Worm (Caenorhabditis elegans) whole organism, L4 larva: ENCODE data around the gene C39D10.8.

ENCODE experiments used
- nhr-10 ChIP-seq: fragments of 150-350 bp; optimal IDR thresholded peaks from 2 replicates; lab custom pipeline; 2014; ENCODE audit warnings: missing biosample characterization, missing genetic modification characterization
- nhr-11 ChIP-seq: fragments of 150-350 bp; optimal IDR thresholded peaks from 2 replicates; lab custom pipeline; 2014; ENCODE audit warnings: missing biosample characterization, missing genetic modification characterization
- tra-1 ChIP-seq: fragments of 200-800 bp; sonication (Bioruptor generic); IDR thresholded peaks from 2 replicates; pipeline ENCODE4 v1.3.6; 2022; ENCODE audit warnings: missing genetic modification reagents, missing genetic modification characterization, missing compliant biosample characterization
- ztf-11 ChIP-seq: fragments of 150-350 bp; optimal IDR thresholded peaks from 2 replicates; lab custom pipeline; 2014; ENCODE audit warnings: missing biosample characterization, missing genetic modification characterization

DNA sequence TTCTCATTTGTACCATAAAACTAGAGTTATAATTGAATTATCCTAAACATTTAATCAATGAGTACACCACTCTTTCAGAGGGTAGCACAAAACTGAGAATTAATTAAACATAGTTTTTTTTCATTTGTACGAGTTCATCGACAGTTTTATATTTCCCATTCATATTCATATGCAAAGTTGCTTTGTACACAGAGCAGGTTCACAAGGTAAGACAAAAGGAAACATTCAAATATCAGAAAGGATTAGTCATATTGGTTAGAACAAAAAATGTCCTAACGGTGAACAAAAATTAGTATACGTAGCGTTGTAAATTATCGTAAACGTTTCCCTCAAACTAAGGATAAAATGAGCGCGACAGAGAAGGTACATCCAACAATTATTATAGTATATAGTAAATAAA, 559 bp upstream of the C39D10.8 start:
- no peak for TF ChIP-seq ztf-11
- no peak for TF ChIP-seq nhr-11 (tag; lab: Kevin White, UChicago)
- no peak for TF ChIP-seq nhr-10 (tag; lab: Kevin White, UChicago)
- TF ChIP-seq tra-1: no peak
